Fruit fly (Drosophila melanogaster): ENCODE data around the gene spn-E.

The spn-E gene

dm6 chr3R:15816276-15816675, 20.9 kb upstream of the spn-E start:
- no peak for TF ChIP-seq CG32264 (GFP tag; optimal IDR thresholded peaks at IDR 0.05)
- TF ChIP-seq h (GFP tag; optimal IDR thresholded peaks at IDR 0.05): peak; percentile 48
- no peak for TF ChIP-seq Abd-B (GFP tag; optimal IDR thresholded peaks at IDR 0.05)
- TF ChIP-seq foxo (GFP tag; optimal IDR thresholded peaks at IDR 0.05): peak in 1 of 2 experiments; percentile 43
- no peak for TF ChIP-seq psq (GFP tag; optimal IDR thresholded peaks at IDR 0.05)
- TF ChIP-seq CrebA (GFP tag; optimal IDR thresholded peaks at IDR 0.05; ENCODE audit: borderline replicate concordance): no peak
- TF ChIP-seq Hnf4 (GFP tag; optimal IDR thresholded peaks at IDR 0.05): peak; percentile 7
- no peak for TF ChIP-seq Hr78 (GFP tag; optimal IDR thresholded peaks at IDR 0.05)
- TF ChIP-seq GATAd (GFP tag; optimal IDR thresholded peaks at IDR 0.05): no peak
- no peak for TF ChIP-seq rgr (GFP tag; optimal IDR thresholded peaks at IDR 0.05)
- TF ChIP-seq jim (GFP tag; optimal IDR thresholded peaks at IDR 0.05): no peak
- no peak for TF ChIP-seq dmrt93B (GFP tag; optimal IDR thresholded peaks at IDR 0.05)
- peak; percentile 7 for TF ChIP-seq ey (GFP tag; optimal IDR thresholded peaks at IDR 0.05)
- no peak for TF ChIP-seq Dfd (GFP tag; optimal IDR thresholded peaks at IDR 0.05)
- TF ChIP-seq woc (GFP tag; optimal IDR thresholded peaks at IDR 0.05): no peak
- no peak for TF ChIP-seq br (GFP tag; optimal IDR thresholded peaks at IDR 0.05)
- TF ChIP-seq pan (optimal IDR thresholded peaks at IDR 0.05): no peak
- TF ChIP-seq N (GFP tag; optimal IDR thresholded peaks at IDR 0.05): no peak
- TF ChIP-seq HLH106 (tag; optimal IDR thresholded peaks at IDR 0.05): no peak
- no peak for TF ChIP-seq Jra (GFP tag; optimal IDR thresholded peaks at IDR 0.05)
- no peak for TF ChIP-seq usp (GFP tag; optimal IDR thresholded peaks at IDR 0.05)
- TF ChIP-seq fru (GFP tag; optimal IDR thresholded peaks at IDR 0.05): peak; percentile 21
- TF ChIP-seq Vsx2 (GFP tag; optimal IDR thresholded peaks at IDR 0.05; ENCODE audit: partially characterized antibody): no peak
- no peak for TF ChIP-seq dl (GFP tag; optimal IDR thresholded peaks at IDR 0.05; ENCODE audit: insufficient read depth in 1 of 2, partially characterized antibody in 2 of 2)
- no peak for TF ChIP-seq Mio (GFP tag; optimal IDR thresholded peaks at IDR 0.05)
- no peak for TF ChIP-seq CG9705 (GFP tag; optimal IDR thresholded peaks at IDR 0.05)
- no peak for TF ChIP-seq Rel (GFP tag; optimal IDR thresholded peaks at IDR 0.05)
- TF ChIP-seq Rel (tag; optimal IDR thresholded peaks at IDR 0.05): no peak
- no peak for TF ChIP-seq sv (GFP tag; optimal IDR thresholded peaks at IDR 0.05)

- TF ChIP-seq Hr83 (GFP tag; optimal IDR thresholded peaks at IDR 0.05; ENCODE audit: poor library complexity, severe bottlenecking) (no peak), Mio (GFP tag; optimal IDR thresholded peaks at IDR 0.05) (no peak), sage (GFP tag; optimal IDR thresholded peaks at IDR 0.05) (no peak), ey (GFP tag; optimal IDR thresholded peaks at IDR 0.05) (no peak), N (GFP tag; optimal IDR thresholded peaks at IDR 0.05) (no peak), h (GFP tag; optimal IDR thresholded peaks at IDR 0.05) (no peak), rgr (GFP tag; optimal IDR thresholded peaks at IDR 0.05) (no peak), Rel (GFP tag; optimal IDR thresholded peaks at IDR 0.05) (no peak), Rel (tag; optimal IDR thresholded peaks at IDR 0.05) (no peak), tai (GFP tag; optimal IDR thresholded peaks at IDR 0.05) (no peak), Vsx2 (GFP tag; optimal IDR thresholded peaks at IDR 0.05; ENCODE audit: partially characterized antibody) (no peak)
Observed at dm6 chr3R:15825521-15825920, 11.7 kb upstream of the spn-E start, which contains the start of gene CG4576. Gene CG4576, plus strand, starts transcription at chr3R:15825747.

dm6 chr3R:15827559-15827958, 9.7 kb upstream of the spn-E start:
- TF ChIP-seq lola (GFP tag; optimal IDR thresholded peaks at IDR 0.05) (no peak), rgr (GFP tag; optimal IDR thresholded peaks at IDR 0.05) (peak; percentile 45), ey (GFP tag; optimal IDR thresholded peaks at IDR 0.05) (peak; percentile 57), Hnf4 (GFP tag; optimal IDR thresholded peaks at IDR 0.05) (no peak), OdsH (GFP tag; optimal IDR thresholded peaks at IDR 0.05) (peak; percentile 57), dmrt93B (GFP tag; optimal IDR thresholded peaks at IDR 0.05) (peak; percentile 57), foxo (GFP tag; optimal IDR thresholded peaks at IDR 0.05) (peak in 1 of 2 experiments; percentile 50), Sp1 (GFP tag; optimal IDR thresholded peaks at IDR 0.05) (peak; percentile 77), Jra (GFP tag; optimal IDR thresholded peaks at IDR 0.05) (no peak), CG9705 (GFP tag; optimal IDR thresholded peaks at IDR 0.05) (peak; percentile 56), psq (GFP tag; optimal IDR thresholded peaks at IDR 0.05) (peak; percentile 43), Hr83 (GFP tag; optimal IDR thresholded peaks at IDR 0.05; ENCODE audit: poor library complexity, severe bottlenecking) (no peak), Rel (GFP tag; optimal IDR thresholded peaks at IDR 0.05) (no peak), Rel (tag; optimal IDR thresholded peaks at IDR 0.05) (peak; percentile 46), h (GFP tag; optimal IDR thresholded peaks at IDR 0.05) (peak; percentile 48), tai (GFP tag; optimal IDR thresholded peaks at IDR 0.05) (no peak), br (GFP tag; optimal IDR thresholded peaks at IDR 0.05) (peak; percentile 70), HLH106 (tag; optimal IDR thresholded peaks at IDR 0.05) (peak; percentile 84), CG32264 (GFP tag; optimal IDR thresholded peaks at IDR 0.05) (peak; percentile 34), fru (GFP tag; optimal IDR thresholded peaks at IDR 0.05) (peak; percentile 58)
